Fruit fly (Drosophila melanogaster) whole organism, adult: ENCODE results near the gene Smyd3.
A peak's percentile ranks its signal among the peaks of the same experiment; 100 is the strongest.

Experiments
- CG12768 ChIP-seq: fragments of 200-800 bp; sonication (Bioruptor generic); optimal IDR thresholded peaks from 2 replicates; lab custom pipeline; 2017; ENCODE audit warnings: missing biosample characterization, missing genetic modification characterization, mild to moderate bottlenecking, moderate library complexity, missing genetic modification reagents
- CG14711 ChIP-seq: fragments of 200-800 bp; sonication (Bioruptor generic); optimal IDR thresholded peaks from 2 replicates; lab custom pipeline; 2018; ENCODE audit warnings: missing biosample characterization, mild to moderate bottlenecking, missing genetic modification characterization, moderate library complexity
- CG1620 ChIP-seq: fragments of 200-800 bp; sonication (Bioruptor generic); optimal IDR thresholded peaks from 2 replicates; lab custom pipeline; 2016; ENCODE audit warnings: missing biosample characterization, missing genetic modification characterization
- CG33017 ChIP-seq: fragments of 200-800 bp; sonication (Bioruptor generic); optimal IDR thresholded peaks from 2 replicates; lab custom pipeline; 2018; ENCODE audit warnings: missing biosample characterization, mild to moderate bottlenecking, missing genetic modification characterization, moderate library complexity
- CG7045 ChIP-seq: fragments of 200-800 bp; sonication (Bioruptor generic); optimal IDR thresholded peaks from 2 replicates; lab custom pipeline; 2017; ENCODE audit warnings: missing biosample characterization, mild to moderate bottlenecking, missing genetic modification characterization
- CG7101 ChIP-seq: fragments of 200-800 bp; sonication (Bioruptor generic); optimal IDR thresholded peaks from 2 replicates; lab custom pipeline; 2018; ENCODE audit warnings: missing biosample characterization, mild to moderate bottlenecking, missing genetic modification characterization, moderate library complexity
- Clk ChIP-seq: fragments of 200-800 bp; sonication (Bioruptor generic); optimal IDR thresholded peaks from 2 replicates; lab custom pipeline; 2017; ENCODE audit warnings: missing biosample characterization, missing genetic modification characterization
- Crg-1 ChIP-seq: fragments of 200-800 bp; sonication (Bioruptor generic); optimal IDR thresholded peaks from 2 replicates; lab custom pipeline; 2016; ENCODE audit warnings: missing biosample characterization, missing genetic modification characterization
- Hr96 ChIP-seq: fragments of 200-800 bp; sonication (Bioruptor generic); optimal IDR thresholded peaks from 2 replicates; lab custom pipeline; 2016; ENCODE audit warnings: missing biosample characterization, missing genetic modification characterization
- kay ChIP-seq: fragments of 200-800 bp; sonication (Bioruptor generic); peaks from one replicate; lab custom pipeline; 2016; ENCODE audit warnings: missing biosample characterization, missing genetic modification characterization, borderline replicate concordance
- pad ChIP-seq: fragments of 200-800 bp; sonication (Bioruptor generic); optimal IDR thresholded peaks from 3 replicates; lab custom pipeline; 2017; ENCODE audit warnings: missing biosample characterization, missing genetic modification characterization, mild to moderate bottlenecking, moderate library complexity, missing genetic modification reagents
- tj ChIP-seq: fragments of 200-800 bp; sonication (Bioruptor generic); optimal IDR thresholded peaks from 3 replicates; lab custom pipeline; 2017; ENCODE audit warnings: missing biosample characterization, mild to moderate bottlenecking, missing genetic modification characterization, moderate library complexity
- toe ChIP-seq: fragments of 200-800 bp; sonication (Bioruptor generic); optimal IDR thresholded peaks from 2 replicates; lab custom pipeline; 2016; ENCODE audit warnings: missing biosample characterization, missing genetic modification characterization

- TF ChIP-seq tj (peak; percentile 87), pad (peak; percentile 75), CG7045 (peak; percentile 79), Clk (GFP tag; lab: Kevin White, UChicago) (peak; percentile 67), kay (GFP tag; lab: Kevin White, UChicago) (no peak), Hr96 (GFP tag; lab: Kevin White, UChicago) (no peak), Crg-1 (GFP tag; lab: Kevin White, UChicago) (peak; percentile 51), CG12768 (GFP tag; lab: Kevin White, UChicago) (peak; percentile 97), CG14711 (peak; percentile 84), CG7101 (tag; lab: Kevin White, UChicago) (peak; percentile 88), CG1620 (peak; percentile 48), toe (GFP tag; lab: Kevin White, UChicago) (no peak), CG33017 (tag; lab: Kevin White, UChicago) (peak; percentile 83)
Measured at dm6 chrX:2619651-2620050, 11.0 kb upstream of the Smyd3 start, which contains the start of the genes Tsp3A and Seipin.
